Fruit fly (Drosophila melanogaster): ENCODE measurements around the gene RpS27A.
A peak's percentile ranks its signal among the peaks of the same experiment; 100 is the strongest.

RpS27A gene

dm6 chr2L:10437317-10437716 is 29.2 kb downstream of the RpS27A start, which contains the start of gene STUB1 (continued):
- TF ChIP-seq vvl (GFP tag; IDR thresholded peaks at IDR 0.05): peak; percentile 69
- TF ChIP-seq ems (GFP tag; optimal IDR thresholded peaks at IDR 0.05): no peak
- no peak for TF ChIP-seq CG12219 (GFP tag; optimal IDR thresholded peaks at IDR 0.05)
- TF ChIP-seq H2.0 (GFP tag; IDR thresholded peaks at IDR 0.05): no peak
- TF ChIP-seq emc (GFP tag; optimal IDR thresholded peaks at IDR 0.05): no peak
- TF ChIP-seq corto (GFP tag; optimal IDR thresholded peaks at IDR 0.05): no peak
- no peak for TF ChIP-seq hth (optimal IDR thresholded peaks at IDR 0.05)
- TF ChIP-seq Ada2b (GFP tag; IDR thresholded peaks at IDR 0.05): no peak
- no peak for TF ChIP-seq CG9215 (GFP tag; IDR thresholded peaks at IDR 0.05)
- no peak for TF ChIP-seq CG12744 (GFP tag; optimal IDR thresholded peaks at IDR 0.05)
- TF ChIP-seq fru (optimal IDR thresholded peaks at IDR 0.05): no peak
- no peak for TF ChIP-seq jumu (GFP tag; optimal IDR thresholded peaks at IDR 0.05)
- no peak for TF ChIP-seq bigmax (GFP tag; optimal IDR thresholded peaks at IDR 0.05)
- no peak for TF ChIP-seq Mes4 (GFP tag; optimal IDR thresholded peaks at IDR 0.05)
- TF ChIP-seq CG8478 (optimal IDR thresholded peaks at IDR 0.05): no peak
- no peak for TF ChIP-seq CG14441 (GFP tag; IDR thresholded peaks at IDR 0.05)
- peak; percentile 57 for TF ChIP-seq zfh2 (GFP tag; optimal IDR thresholded peaks at IDR 0.05)
- TF ChIP-seq ap (GFP tag; IDR thresholded peaks at IDR 0.05): no peak
- no peak for TF ChIP-seq CG6765 (GFP tag; optimal IDR thresholded peaks at IDR 0.05)
- TF ChIP-seq CG8388 (GFP tag; optimal IDR thresholded peaks at IDR 0.05): no peak
- TF ChIP-seq pho (GFP tag; optimal IDR thresholded peaks at IDR 0.05): no peak
- TF ChIP-seq abd-A (tag; optimal IDR thresholded peaks at IDR 0.05): no peak
- no peak for TF ChIP-seq gsb (GFP tag; IDR thresholded peaks at IDR 0.05)
- no peak for TF ChIP-seq CG1233 (GFP tag; optimal IDR thresholded peaks at IDR 0.05)
- no peak for TF ChIP-seq cas (GFP tag; IDR thresholded peaks at IDR 0.05)
- no peak for TF ChIP-seq bsh (GFP tag; optimal IDR thresholded peaks at IDR 0.05)
- TF ChIP-seq Hr51 (GFP tag; optimal IDR thresholded peaks at IDR 0.05): no peak
- TF ChIP-seq CG11723 (GFP tag; optimal IDR thresholded peaks at IDR 0.05): no peak
- no peak for TF ChIP-seq D (optimal IDR thresholded peaks at IDR 0.05)
- no peak for TF ChIP-seq D (GFP tag; optimal IDR thresholded peaks at IDR 0.05)
- TF ChIP-seq CG10366 (GFP tag; IDR thresholded peaks at IDR 0.05): no peak
- TF ChIP-seq eyg (GFP tag; optimal IDR thresholded peaks at IDR 0.05): no peak
- TF ChIP-seq Dek (tag; optimal IDR thresholded peaks at IDR 0.05): no peak
- TF ChIP-seq nom (GFP tag; optimal IDR thresholded peaks at IDR 0.05): no peak
- TF ChIP-seq CG17802 (tag; optimal IDR thresholded peaks at IDR 0.05): no peak
- TF ChIP-seq org-1 (GFP tag; optimal IDR thresholded peaks at IDR 0.05): no peak
- TF ChIP-seq CG17568 (GFP tag; optimal IDR thresholded peaks at IDR 0.05): no peak
- TF ChIP-seq CG10462 (GFP tag; optimal IDR thresholded peaks at IDR 0.05): no peak
- TF ChIP-seq CG11560 (tag; IDR thresholded peaks at IDR 0.05): no peak
- TF ChIP-seq CG9437 (GFP tag; optimal IDR thresholded peaks at IDR 0.05): no peak
- peak; percentile 97 for TF ChIP-seq hbn (GFP tag; IDR thresholded peaks at IDR 0.05; ENCODE audit: partially characterized antibody)
- TF ChIP-seq TFAM (GFP tag; optimal IDR thresholded peaks at IDR 0.05): no peak
- 0 out of 2 replicates have a peak, but pooled peaks have one; percentile 14 for TF ChIP-seq CG14014 (GFP tag; IDR thresholded peaks at IDR 0.05)
- TF ChIP-seq pita (GFP tag; optimal IDR thresholded peaks at IDR 0.05): no peak
- TF ChIP-seq NK7.1 (GFP tag; optimal IDR thresholded peaks at IDR 0.05): no peak
- no peak for TF ChIP-seq MTF-1 (GFP tag; optimal IDR thresholded peaks at IDR 0.05; ENCODE audit: borderline replicate concordance)
- TF ChIP-seq ind (GFP tag; optimal IDR thresholded peaks at IDR 0.05): no peak
- TF ChIP-seq CG2202 (tag; optimal IDR thresholded peaks at IDR 0.05): no peak
- TF ChIP-seq pzg (GFP tag; optimal IDR thresholded peaks at IDR 0.05): peak; percentile 90
- TF ChIP-seq z (GFP tag; IDR thresholded peaks at IDR 0.05): no peak
- no peak for TF ChIP-seq CG8089 (GFP tag; optimal IDR thresholded peaks at IDR 0.05)
- no peak for TF ChIP-seq Trl (optimal IDR thresholded peaks at IDR 0.05)
- TF ChIP-seq Trl (GFP tag; optimal IDR thresholded peaks at IDR 0.05): no peak
- TF ChIP-seq fd102C (GFP tag; optimal IDR thresholded peaks at IDR 0.05): no peak
